Worm (Caenorhabditis elegans): Measurements from ENCODE around the gene skr-17.

ce11 chrII:7832054-7832453 is 48.7 kb downstream of the skr-17 start, which contains the start of gene T09A5.14:
- no peak for TF ChIP-seq nhr-232 (tag; optimal IDR thresholded peaks at IDR 0.05)
- no peak for TF ChIP-seq pha-4 (tag; optimal IDR thresholded peaks at IDR 0.05)
- no peak for TF ChIP-seq elt-2 (tag; optimal IDR thresholded peaks at IDR 0.05)

Data from whole organism, late embryonic.